Worm (Caenorhabditis elegans) whole organism, early embryonic: Measurements from ENCODE around the gene F25B4.4.

Experiments used
- B0310.2 ChIP-seq: sonication (generic microtip); optimal IDR thresholded peaks from 2 replicates; lab custom pipeline; 2016; ENCODE audit warnings: mild to moderate bottlenecking, missing genetic modification characterization, missing compliant biosample characterization
- F13C5.2 ChIP-seq: sonication (generic microtip); optimal IDR thresholded peaks from 2 replicates; lab custom pipeline; 2017; ENCODE audit warnings: mild to moderate bottlenecking, missing genetic modification characterization, inconsistent platforms, missing compliant biosample characterization
- aly-1 ChIP-seq: sonication (generic microtip); optimal IDR thresholded peaks from 2 replicates; lab custom pipeline; 2016; ENCODE audit warnings: missing genetic modification characterization, missing compliant biosample characterization
- ama-1 ChIP-seq: fragments of 150-350 bp; optimal IDR thresholded peaks from 2 replicates; lab custom pipeline; 2014
- ceh-13 ChIP-seq: fragments of 200-800 bp; sonication (Bioruptor generic); optimal IDR thresholded peaks from 2 replicates; lab custom pipeline; 2018; ENCODE audit warnings: mild to moderate bottlenecking, missing genetic modification characterization, missing compliant biosample characterization
- ceh-36 ChIP-seq: sonication (generic microtip); optimal IDR thresholded peaks from 2 replicates; lab custom pipeline; 2016; ENCODE audit warnings: missing genetic modification characterization, inconsistent platforms, missing compliant biosample characterization
- ets-7 ChIP-seq: sonication (generic microtip); optimal IDR thresholded peaks from 2 replicates; lab custom pipeline; 2016; ENCODE audit warnings: missing genotype, missing genetic modification characterization, missing compliant biosample characterization
- flt-1 ChIP-seq: fragments of 200-800 bp; sonication (Bioruptor generic); IDR thresholded peaks from 2 replicates; pipeline ENCODE4 v1.3.6; 2022; ENCODE audit warnings: missing genetic modification characterization, missing compliant biosample characterization
- hmbx-1 ChIP-seq: sonication (generic microtip); optimal IDR thresholded peaks from 2 replicates; lab custom pipeline; 2016; ENCODE audit warnings: mild to moderate bottlenecking, missing genetic modification characterization, missing compliant biosample characterization
- hmg-4 ChIP-seq: fragments of 200-800 bp; sonication (Bioruptor generic); optimal IDR thresholded peaks from 2 replicates; lab custom pipeline; 2018; ENCODE audit warnings: mild to moderate bottlenecking, missing genetic modification characterization, missing compliant biosample characterization
- hnd-1 ChIP-seq: sonication (generic microtip); optimal IDR thresholded peaks from 2 replicates; lab custom pipeline; 2016; ENCODE audit warnings: missing genetic modification characterization, missing compliant biosample characterization
- pes-1 ChIP-seq: fragments of 200-800 bp; sonication (Bioruptor generic); IDR thresholded peaks from 2 replicates; pipeline ENCODE4 v1.3.6; 2022; ENCODE audit warnings: missing genetic modification reagents, missing genetic modification characterization, missing compliant biosample characterization
- scrt-1 ChIP-seq: fragments of 200-800 bp; sonication (Bioruptor generic); IDR thresholded peaks from 2 replicates; pipeline ENCODE4 v1.3.6; 2022; ENCODE audit warnings: missing genetic modification characterization, missing compliant biosample characterization
- sea-1 ChIP-seq: fragments of 200-800 bp; sonication (Bioruptor generic); conservative IDR thresholded peaks from 2 replicates; pipeline ENCODE4 v1.3.6; 2022; ENCODE audit warnings: missing genetic modification characterization, missing compliant biosample characterization
- tbx-11 ChIP-seq: fragments of 200-800 bp; sonication (Bioruptor generic); IDR thresholded peaks from 2 replicates; pipeline ENCODE4 v1.3.6; 2022; ENCODE audit warnings: missing genetic modification characterization, missing compliant biosample characterization
- tbx-37 ChIP-seq: fragments of 200-800 bp; sonication (Bioruptor generic); conservative IDR thresholded peaks from 2 replicates; pipeline ENCODE4 v1.3.6; 2022; ENCODE audit warnings: missing genetic modification reagents, missing genetic modification characterization, missing compliant biosample characterization
- tra-4 ChIP-seq: sonication (generic microtip); optimal IDR thresholded peaks from 2 replicates; lab custom pipeline; 2017; ENCODE audit warnings: missing genetic modification characterization, missing compliant biosample characterization

F25B4.4 gene

DNA sequence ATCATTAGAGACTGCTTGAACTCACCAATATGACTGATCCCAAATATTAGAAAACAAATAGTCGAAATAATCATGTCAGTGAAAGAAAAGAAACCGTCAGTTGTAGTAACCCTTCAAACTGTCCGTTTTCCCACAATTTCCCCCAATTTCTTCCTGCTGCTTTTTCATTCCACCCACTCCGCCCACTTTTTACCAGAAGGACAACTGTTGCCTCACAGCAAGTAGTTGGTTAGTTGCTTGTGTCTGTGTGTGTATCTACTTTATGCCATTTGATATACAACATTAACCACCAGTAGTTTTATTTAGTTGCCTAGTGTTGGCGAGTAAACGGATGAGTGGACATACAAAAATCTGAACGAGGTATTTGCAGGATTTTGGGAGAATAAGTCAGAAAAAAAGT lies 31.8 kb downstream of the F25B4.4 start, which contains the start of gene K09H11.9:
K09H11.9 (minus strand) TSS at position 101 of the 400 bp plus-strand sequence.
- TF ChIP-seq tra-4 (tag; lab: Kevin White, UChicago) (no peak), hmg-4 (GFP tag; lab: Kevin White, UChicago) (no peak), pes-1 (GFP tag; lab: Robert Waterston, UW) (no peak)

DNA sequence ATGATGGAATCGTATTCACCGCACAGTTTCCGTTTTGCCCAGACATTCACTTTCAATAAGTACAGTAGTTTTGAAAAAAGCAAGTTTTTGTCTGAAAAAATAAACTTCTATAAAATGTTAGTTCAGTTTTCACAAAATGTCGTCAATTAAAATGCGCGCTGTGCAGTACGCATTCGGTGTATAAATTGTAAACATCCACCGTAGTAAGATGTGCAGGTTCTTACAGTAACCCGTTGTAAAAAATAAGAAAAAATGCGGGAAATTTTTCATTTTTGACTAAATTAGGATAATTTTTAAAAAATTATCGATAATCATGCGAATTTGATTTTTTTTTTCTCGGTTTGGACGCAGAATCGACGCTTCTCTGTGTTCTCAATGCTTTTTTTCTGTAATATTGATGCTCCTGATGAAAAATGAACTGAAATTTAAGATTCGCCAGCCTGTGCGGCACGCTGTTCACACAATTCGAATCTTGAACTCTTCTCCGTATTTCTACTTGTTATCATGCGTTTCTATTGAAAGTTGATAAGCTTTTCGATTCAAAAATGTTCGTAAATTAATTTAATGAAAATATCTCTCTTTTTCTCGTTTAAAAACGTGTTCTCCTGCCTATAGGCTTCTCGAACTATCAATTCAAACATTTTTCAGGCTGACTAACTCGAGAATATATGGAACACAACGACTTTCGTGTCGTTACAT lies 32.7 kb downstream of the F25B4.4 start, which contains the start of gene rga-3:
rga-3 (plus strand) TSS at position 649 of the 699 bp plus-strand sequence.
- TF ChIP-seq hmg-4 (GFP tag; lab: Kevin White, UChicago) (no peak), aly-1 (tag; lab: Kevin White, UChicago) (no peak), tbx-37 (no peak), hmbx-1 (no peak), ceh-36 (tag; lab: Kevin White, UChicago) (no peak), sea-1 (GFP tag; lab: Robert Waterston, UW) (no peak), tbx-11 (GFP tag; lab: Robert Waterston, UW) (no peak)

DNA sequence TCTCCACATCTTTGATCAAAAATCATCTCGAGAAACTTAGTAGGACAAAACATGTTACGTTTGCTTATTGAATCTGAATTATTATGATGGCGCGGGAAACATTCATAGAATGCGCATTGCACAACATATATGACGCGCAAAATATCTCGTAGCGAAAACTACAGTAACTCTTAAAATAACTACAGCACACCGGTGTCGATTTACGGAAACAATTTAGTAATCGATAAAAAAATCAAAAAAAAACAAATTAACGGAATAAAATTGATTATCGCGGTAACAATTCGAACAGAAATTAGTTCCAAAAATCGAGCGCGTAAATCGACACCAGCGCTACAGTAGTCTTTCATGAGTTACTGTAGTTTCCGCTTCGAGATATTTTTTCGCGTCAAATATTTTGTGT lies 37.4 kb downstream of the F25B4.4 start:
- no peak for TF ChIP-seq ceh-36 (tag; lab: Kevin White, UChicago)
- no peak for TF ChIP-seq hnd-1
- TF ChIP-seq pes-1 (GFP tag; lab: Robert Waterston, UW): no peak
- TF ChIP-seq F13C5.2 (tag; lab: Kevin White, UChicago): no peak
- no peak for TF ChIP-seq B0310.2
- TF ChIP-seq ama-1: no peak
- no peak for TF ChIP-seq flt-1 (GFP tag; lab: Robert Waterston, UW)
- TF ChIP-seq ets-7 (tag; lab: Kevin White, UChicago): no peak
- no peak for TF ChIP-seq hmg-4 (GFP tag; lab: Kevin White, UChicago)

DNA sequence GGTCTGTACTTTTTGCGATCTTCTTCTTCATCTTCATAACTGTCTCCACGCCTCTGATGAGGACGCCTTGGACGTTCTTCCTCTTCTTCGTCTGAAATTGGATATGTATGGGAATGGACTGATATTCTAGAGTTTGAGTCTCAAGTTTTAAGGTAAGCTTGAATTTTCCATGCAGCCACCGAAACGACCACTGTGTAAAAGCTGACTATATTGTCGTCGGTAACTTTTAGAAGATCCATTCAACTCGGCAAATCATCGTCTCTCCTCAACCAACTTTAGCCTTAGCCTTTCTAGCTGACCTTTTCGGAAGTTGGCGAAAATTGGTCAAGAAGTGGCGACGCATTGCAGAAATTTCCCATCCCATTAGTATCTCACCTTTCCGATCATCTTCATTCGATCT lies 39.7 kb downstream of the F25B4.4 start:
- TF ChIP-seq aly-1 (tag; lab: Kevin White, UChicago) (no peak), ets-7 (tag; lab: Kevin White, UChicago) (no peak), flt-1 (GFP tag; lab: Robert Waterston, UW) (no peak), pes-1 (GFP tag; lab: Robert Waterston, UW) (no peak), B0310.2 (no peak), ama-1 (no peak), hnd-1 (no peak), tbx-11 (GFP tag; lab: Robert Waterston, UW) (no peak), F13C5.2 (tag; lab: Kevin White, UChicago) (no peak)

DNA sequence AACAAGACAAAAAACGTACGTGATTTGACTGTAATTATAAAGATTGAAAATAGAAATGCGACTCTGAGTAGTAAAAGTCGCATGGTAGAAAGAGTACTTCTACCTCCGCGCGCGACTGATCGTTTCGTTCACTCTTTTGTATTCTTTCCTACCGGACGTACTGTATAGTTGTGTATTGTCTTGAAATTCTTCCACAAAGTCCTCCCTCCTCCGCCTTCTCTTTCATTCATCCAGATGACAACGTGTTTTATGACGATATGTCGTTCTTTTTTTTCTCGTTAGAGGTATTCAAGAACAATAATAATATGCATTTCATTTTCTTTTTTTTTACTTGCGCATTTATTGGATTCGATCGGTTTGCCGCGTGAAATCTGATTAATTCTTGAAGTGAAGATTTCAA lies 41.8 kb downstream of the F25B4.4 start, which contains the start of gene K09H11.4:
K09H11.4 (minus strand) TSS at position 101 of the 400 bp plus-strand sequence.
- TF ChIP-seq tbx-11 (GFP tag; lab: Robert Waterston, UW) (no peak), hmbx-1 (no peak), ets-7 (tag; lab: Kevin White, UChicago) (no peak), hnd-1 (no peak), ceh-13 (no peak), ama-1 (no peak), B0310.2 (no peak), ceh-36 (tag; lab: Kevin White, UChicago) (no peak), F13C5.2 (tag; lab: Kevin White, UChicago) (no peak), scrt-1 (GFP tag; lab: Robert Waterston, UW) (no peak), pes-1 (GFP tag; lab: Robert Waterston, UW) (no peak), flt-1 (GFP tag; lab: Robert Waterston, UW) (no peak), sea-1 (GFP tag; lab: Robert Waterston, UW) (no peak), hmg-4 (GFP tag; lab: Kevin White, UChicago) (no peak), tra-4 (tag; lab: Kevin White, UChicago) (no peak), tbx-37 (no peak), aly-1 (tag; lab: Kevin White, UChicago) (no peak)

DNA sequence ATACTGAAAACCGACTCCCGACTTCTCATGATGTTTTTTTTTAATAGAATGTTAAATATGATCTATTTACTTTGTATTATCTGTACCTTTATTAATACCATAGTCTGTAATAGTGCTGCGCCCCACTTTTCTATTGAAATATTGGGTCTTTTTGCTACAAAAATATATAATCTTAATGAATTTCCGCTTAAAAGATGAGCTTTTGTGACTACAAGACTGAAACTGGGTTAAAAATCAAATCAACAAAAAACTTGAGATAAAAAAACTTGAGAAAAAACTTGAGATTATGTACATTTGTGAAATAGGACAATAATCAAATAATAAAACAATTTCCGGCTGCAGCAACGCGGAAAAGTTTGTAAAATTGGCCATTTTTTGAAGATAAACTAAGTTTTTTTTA lies 46.1 kb downstream of the F25B4.4 start, which contains the start of gene K09H11.15:
K09H11.15 (minus strand) TSS at position 101 of the 400 bp plus-strand sequence.
- TF ChIP-seq ceh-36 (tag; lab: Kevin White, UChicago) (no peak), F13C5.2 (tag; lab: Kevin White, UChicago) (no peak), flt-1 (GFP tag; lab: Robert Waterston, UW) (no peak), tbx-37 (no peak), tbx-11 (GFP tag; lab: Robert Waterston, UW) (no peak), B0310.2 (no peak)
